Worm (Caenorhabditis elegans): Measurements from ENCODE around the gene F58E2.3.
A peak's percentile ranks its signal among the peaks of the same experiment; 100 is the strongest.

Gene F58E2.3

DNA sequence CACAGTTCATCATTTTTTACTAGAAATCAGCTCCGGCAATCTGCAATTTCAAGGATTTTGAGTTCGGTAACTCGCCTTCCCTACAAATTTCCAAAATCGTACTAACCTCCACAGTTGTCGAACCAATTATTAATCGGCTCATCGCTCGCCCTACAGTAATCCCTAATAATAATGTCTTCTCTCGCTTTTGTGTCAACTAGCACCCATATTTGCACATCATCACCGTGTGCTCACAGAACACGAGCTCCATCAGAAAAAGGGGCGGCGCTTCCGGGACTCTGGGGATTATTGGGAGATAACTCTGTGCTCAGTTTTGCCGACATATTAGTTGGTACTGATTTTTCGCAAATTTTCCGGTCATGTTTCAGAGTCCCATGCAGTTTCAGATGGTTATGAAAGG, 30.7 kb downstream of the F58E2.3 start, which contains the start of gene ceh-53:
Gene ceh-53 (plus strand): TSS at position 301 of the 400 bp plus-strand sequence.
- TF ChIP-seq unc-39 (tag; optimal IDR thresholded peaks at IDR 0.05): no peak
- TF ChIP-seq mdl-1 (tag; optimal IDR thresholded peaks at IDR 0.05): no peak
- no peak for TF ChIP-seq nhr-12 (tag; optimal IDR thresholded peaks at IDR 0.05)
- no peak for TF ChIP-seq mml-1 (tag; optimal IDR thresholded peaks at IDR 0.05)
- no peak for TF ChIP-seq egl-27 (tag; optimal IDR thresholded peaks at IDR 0.05)
- no peak for TF ChIP-seq ztf-4 (tag; optimal IDR thresholded peaks at IDR 0.05)
- no peak for TF ChIP-seq snpc-4 (tag; optimal IDR thresholded peaks at IDR 0.05)
- no peak for TF ChIP-seq fkh-10 (GFP tag; optimal IDR thresholded peaks at IDR 0.05)
- no peak for TF ChIP-seq nhr-237 (tag; optimal IDR thresholded peaks at IDR 0.05)
- no peak for TF ChIP-seq nhr-76 (tag; optimal IDR thresholded peaks at IDR 0.05)
- no peak for TF ChIP-seq unc-62 (GFP tag; optimal IDR thresholded peaks at IDR 0.05)

DNA sequence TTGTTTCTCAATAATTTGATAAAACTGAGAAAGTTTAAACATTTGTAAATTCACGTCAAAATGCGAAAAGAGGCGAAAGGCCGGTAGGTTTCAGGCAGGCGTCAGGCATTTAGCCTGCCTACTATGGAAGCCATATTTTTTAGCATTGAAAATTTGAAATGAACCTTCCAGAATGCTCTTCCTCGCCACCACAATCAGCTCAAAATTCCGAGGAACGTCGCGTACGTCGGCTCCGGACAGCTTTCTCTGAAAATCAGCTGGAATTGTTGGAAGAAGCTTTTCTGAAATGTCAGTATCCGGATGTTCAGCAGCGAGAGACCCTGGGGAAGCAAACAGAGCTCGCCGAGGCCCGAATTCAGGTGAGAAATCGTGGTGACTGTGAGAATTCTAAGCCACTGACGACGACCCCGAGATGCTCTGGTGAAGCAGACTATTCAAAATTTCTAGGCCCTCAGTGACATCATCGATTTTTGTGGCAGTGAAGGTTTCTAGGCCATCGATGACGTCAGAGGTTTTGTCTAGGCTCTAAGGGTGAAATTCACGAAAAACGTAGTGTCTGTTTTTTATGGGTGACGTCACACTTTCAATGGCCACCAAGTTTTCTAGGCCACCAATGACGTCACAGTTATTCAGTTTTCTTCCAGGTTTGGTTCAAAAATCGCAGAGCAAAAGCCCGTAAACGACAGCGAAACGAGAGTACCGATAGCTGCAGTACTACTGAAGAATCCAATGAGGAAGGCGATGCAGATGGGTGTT, 34.9 kb downstream of the F58E2.3 start:
- TF ChIP-seq elt-3 (tag; optimal IDR thresholded peaks at IDR 0.05): no peak
- TF ChIP-seq sea-2 (GFP tag; optimal IDR thresholded peaks at IDR 0.05): no peak
- no peak for TF ChIP-seq nfya-1 (tag; optimal IDR thresholded peaks at IDR 0.05; ENCODE audit: insufficient read depth)
- no peak for TF ChIP-seq nhr-77 (tag; optimal IDR thresholded peaks at IDR 0.05)
- no peak for TF ChIP-seq ztf-4 (tag; optimal IDR thresholded peaks at IDR 0.05)

DNA sequence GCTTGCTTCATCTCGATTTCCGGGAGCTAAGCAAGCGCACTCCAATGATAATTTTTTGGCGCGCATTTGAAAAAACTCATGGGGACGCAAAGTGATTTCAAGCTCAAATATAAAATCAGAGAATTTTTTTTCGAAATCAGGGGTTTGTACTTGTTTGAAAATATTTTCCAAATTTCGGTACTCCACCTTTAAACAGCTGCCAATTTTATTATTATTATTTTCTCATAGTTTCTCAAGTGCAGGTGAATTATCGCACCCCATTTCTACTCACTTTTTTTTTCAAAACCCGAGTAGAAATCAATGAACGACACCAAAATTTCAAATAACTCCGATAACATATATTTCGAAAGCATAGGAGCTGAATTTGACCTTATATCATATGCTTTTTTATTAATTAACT, 36.9 kb downstream of the F58E2.3 start, which contains the start of gene srz-83:
Gene srz-83 (plus strand): TSS at position 301 of the 400 bp plus-strand sequence.
- TF ChIP-seq lin-39 (tag; optimal IDR thresholded peaks at IDR 0.05): no peak
- no peak for TF ChIP-seq nhr-67 (tag; optimal IDR thresholded peaks at IDR 0.05)
- TF ChIP-seq nhr-237 (tag; optimal IDR thresholded peaks at IDR 0.05): no peak
- TF ChIP-seq egl-27 (tag; optimal IDR thresholded peaks at IDR 0.05): no peak
- no peak for TF ChIP-seq lsy-12 (tag; optimal IDR thresholded peaks at IDR 0.05)
- TF ChIP-seq nhr-25 (tag; optimal IDR thresholded peaks at IDR 0.05): no peak
- TF ChIP-seq nhr-76 (tag; optimal IDR thresholded peaks at IDR 0.05): no peak
- no peak for TF ChIP-seq hmg-11 (tag; optimal IDR thresholded peaks at IDR 0.05)
- no peak for TF ChIP-seq unc-62 (GFP tag; optimal IDR thresholded peaks at IDR 0.05)
- TF ChIP-seq nhr-43 (tag; optimal IDR thresholded peaks at IDR 0.05; ENCODE audit: poor library complexity, severe bottlenecking): no peak
- no peak for TF ChIP-seq ztf-11 (tag; optimal IDR thresholded peaks at IDR 0.05)
- TF ChIP-seq skn-1 (tag; optimal IDR thresholded peaks at IDR 0.05): no peak
- no peak for TF ChIP-seq elt-1 (tag; optimal IDR thresholded peaks at IDR 0.05)
- TF ChIP-seq jun-1 (tag; optimal IDR thresholded peaks at IDR 0.05): no peak
- no peak for TF ChIP-seq nhr-28 (tag; optimal IDR thresholded peaks at IDR 0.05)
- TF ChIP-seq eor-1 (tag; optimal IDR thresholded peaks at IDR 0.05): no peak

DNA sequence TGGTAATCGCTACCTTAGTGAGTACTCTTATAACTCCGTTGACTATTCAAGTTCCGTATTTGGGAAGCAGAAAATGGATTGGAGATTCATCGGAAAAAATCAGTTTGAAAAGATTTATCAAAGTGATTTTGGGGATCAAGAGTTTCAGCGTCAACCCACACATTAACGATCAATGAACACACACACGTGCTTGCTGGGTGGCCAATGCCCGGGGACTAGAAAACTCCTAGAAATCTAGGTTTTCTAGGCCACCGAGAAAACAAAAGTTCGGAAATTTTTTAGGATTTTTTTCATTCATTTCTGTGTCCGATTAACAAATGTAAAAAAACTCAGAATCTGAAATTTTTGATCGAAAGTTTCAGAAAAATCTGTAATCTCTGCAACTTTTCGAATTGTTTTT, 38.7 kb downstream of the F58E2.3 start:
- TF ChIP-seq pha-4 (tag; optimal IDR thresholded peaks at IDR 0.05) (peak; percentile 6), nhr-12 (tag; optimal IDR thresholded peaks at IDR 0.05) (no peak)

DNA sequence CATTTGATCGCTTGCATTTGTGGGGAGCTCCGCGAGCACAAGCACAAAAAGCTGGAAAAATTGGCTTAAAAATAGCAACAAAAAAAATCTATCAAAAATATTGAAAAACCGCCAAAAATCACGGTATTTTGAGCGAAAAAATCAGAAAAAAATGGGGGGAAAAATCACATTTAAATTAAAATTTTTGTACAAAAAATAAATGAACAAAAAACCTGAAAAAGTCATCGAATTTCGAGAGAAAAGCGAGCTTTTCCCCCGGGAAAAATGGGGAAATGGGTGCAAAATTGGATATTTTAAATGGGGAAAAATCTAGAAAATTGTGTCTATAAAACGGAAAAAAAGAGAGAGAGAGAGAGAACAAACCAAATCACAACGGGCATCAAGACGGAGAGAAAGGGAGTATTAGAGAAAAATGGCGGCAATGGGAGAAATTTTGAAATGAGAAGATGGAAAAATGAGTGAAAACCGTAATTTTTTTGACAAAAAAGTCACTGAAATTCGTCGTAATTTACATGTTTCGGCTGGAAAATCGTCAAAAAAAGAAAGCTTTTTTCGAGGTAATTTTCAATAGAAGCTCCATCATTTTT, 42.3 kb downstream of the F58E2.3 start, which contains the start of gene ced-10:
Gene ced-10 (minus strand): TSS at position 51 of the 587 bp plus-strand sequence.
- TF ChIP-seq fos-1 (tag; optimal IDR thresholded peaks at IDR 0.05) (no peak), ceh-9 (tag; optimal IDR thresholded peaks at IDR 0.05) (no peak), nhr-12 (tag; optimal IDR thresholded peaks at IDR 0.05) (no peak), ceh-16 (tag; optimal IDR thresholded peaks at IDR 0.05) (no peak), lin-15B (tag; optimal IDR thresholded peaks at IDR 0.05) (no peak), nhr-11 (tag; optimal IDR thresholded peaks at IDR 0.05) (no peak), eor-1 (tag; optimal IDR thresholded peaks at IDR 0.05) (no peak), nhr-43 (tag; optimal IDR thresholded peaks at IDR 0.05; ENCODE audit: poor library complexity, severe bottlenecking) (no peak), ztf-4 (tag; optimal IDR thresholded peaks at IDR 0.05) (no peak), lsy-12 (tag; optimal IDR thresholded peaks at IDR 0.05) (no peak)

All from whole organism, L3 larva.